Fruit fly (Drosophila melanogaster): ENCODE results near the gene mura.
A peak's percentile ranks its signal among the peaks of the same experiment; 100 is the strongest.

Gene mura

dm6 chr3R:9532437-9533180 is 19.0 kb downstream of the mura start, which contains the start of gene by (continued):
- no peak for TF ChIP-seq Dp (GFP tag; optimal IDR thresholded peaks at IDR 0.05)
- TF ChIP-seq sisA (GFP tag; IDR thresholded peaks at IDR 0.05) = no peak
- no peak for TF ChIP-seq gce (GFP tag; IDR thresholded peaks at IDR 0.05)
- TF ChIP-seq gt (GFP tag; IDR thresholded peaks at IDR 0.05) = no peak
- no peak for TF ChIP-seq CG12219 (GFP tag; optimal IDR thresholded peaks at IDR 0.05)
- TF ChIP-seq toy (GFP tag; IDR thresholded peaks at IDR 0.05) = no peak
- TF ChIP-seq cad (GFP tag; optimal IDR thresholded peaks at IDR 0.05) = no peak
- TF ChIP-seq her (GFP tag; optimal IDR thresholded peaks at IDR 0.05) = no peak
- no peak for TF ChIP-seq CHES-1-like (GFP tag; optimal IDR thresholded peaks at IDR 0.05)
- TF ChIP-seq mirr (GFP tag; optimal IDR thresholded peaks at IDR 0.05) = peak; percentile 16
- TF ChIP-seq CG5953 (GFP tag; IDR thresholded peaks at IDR 0.05) = no peak
- TF ChIP-seq CG14014 (GFP tag; IDR thresholded peaks at IDR 0.05) = no peak
- peak; percentile 71 for TF ChIP-seq Jarid2 (GFP tag; optimal IDR thresholded peaks at IDR 0.05)
- TF ChIP-seq Bdp1 (GFP tag; optimal IDR thresholded peaks at IDR 0.05) = no peak
- TF ChIP-seq Optix (GFP tag; IDR thresholded peaks at IDR 0.05) = no peak
- peak; percentile 43 for TF ChIP-seq CG10543 (GFP tag; optimal IDR thresholded peaks at IDR 0.05)
- peak; percentile 14; the same call in 1 of the 2 replicates for TF ChIP-seq chm (GFP tag; IDR thresholded peaks at IDR 0.05)
- no peak for TF ChIP-seq fru (optimal IDR thresholded peaks at IDR 0.05)
- no peak for TF ChIP-seq grau (tag; optimal IDR thresholded peaks at IDR 0.05)
- peak; percentile 47 for TF ChIP-seq cg (GFP tag; optimal IDR thresholded peaks at IDR 0.05)
- no peak for TF ChIP-seq odd (GFP tag; optimal IDR thresholded peaks at IDR 0.05)
- TF ChIP-seq z (GFP tag; IDR thresholded peaks at IDR 0.05) = peak; percentile 58; the same call in 1 of the 3 replicates
- peak; percentile 41 for TF ChIP-seq abd-A (tag; optimal IDR thresholded peaks at IDR 0.05)
- no peak for TF ChIP-seq gfzf (GFP tag; optimal IDR thresholded peaks at IDR 0.05)
- peak; percentile 34; the same call in 1 of the 2 replicates for TF ChIP-seq CG13287 (GFP tag; IDR thresholded peaks at IDR 0.05; ENCODE audit: partially characterized antibody)
- no peak for TF ChIP-seq CG8290 (GFP tag; optimal IDR thresholded peaks at IDR 0.05)
- peak in 1 of 2 experiments; percentile 35 for TF ChIP-seq CG8290 (tag; optimal IDR thresholded peaks at IDR 0.05)
- no peak for TF ChIP-seq zen (tag; optimal IDR thresholded peaks at IDR 0.05)
- TF ChIP-seq CG17612 (GFP tag; IDR thresholded peaks at IDR 0.05) = no peak
- TF ChIP-seq fd64A (GFP tag; optimal IDR thresholded peaks at IDR 0.05) = no peak
- no peak for TF ChIP-seq CG14860 (GFP tag; IDR thresholded peaks at IDR 0.05; ENCODE audit: partially characterized antibody)
- TF ChIP-seq CG2116 (GFP tag; optimal IDR thresholded peaks at IDR 0.05) = no peak
- no peak for TF ChIP-seq stwl (tag; optimal IDR thresholded peaks at IDR 0.05)
- no peak for TF ChIP-seq bsh (GFP tag; optimal IDR thresholded peaks at IDR 0.05)
- no peak for TF ChIP-seq CG13296 (GFP tag; optimal IDR thresholded peaks at IDR 0.05)
- TF ChIP-seq fd3F (GFP tag; optimal IDR thresholded peaks at IDR 0.05) = no peak
- peak in 1 of 2 experiments; percentile 75 for TF ChIP-seq Trl (optimal IDR thresholded peaks at IDR 0.05)
- no peak for TF ChIP-seq Trl (GFP tag; optimal IDR thresholded peaks at IDR 0.05)
- no peak for TF ChIP-seq Camta (GFP tag; optimal IDR thresholded peaks at IDR 0.05)
- TF ChIP-seq wor (GFP tag; IDR thresholded peaks at IDR 0.05) = no peak
- TF ChIP-seq CG4404 (GFP tag; IDR thresholded peaks at IDR 0.05) = no peak
- TF ChIP-seq Med (GFP tag) = no peak
- peak; percentile 83 for TF ChIP-seq sd (tag; optimal IDR thresholded peaks at IDR 0.05)
- TF ChIP-seq CG18476 (GFP tag; optimal IDR thresholded peaks at IDR 0.05) = no peak
- peak; percentile 83; the same call in 3 of the 4 replicates for TF ChIP-seq chinmo (GFP tag; IDR thresholded peaks at IDR 0.05; ENCODE audit: partially characterized antibody)
- no peak for TF ChIP-seq CG9215 (GFP tag; IDR thresholded peaks at IDR 0.05)
- no peak for TF ChIP-seq CG34224 (GFP tag; IDR thresholded peaks at IDR 0.05; ENCODE audit: partially characterized antibody)
- 0 out of 3 replicates have a peak, but pooled peaks have one; percentile 12 for TF ChIP-seq HLH4C (GFP tag; IDR thresholded peaks at IDR 0.05; ENCODE audit: partially characterized antibody)
- peak; percentile 49; the same call in 1 of the 3 replicates for TF ChIP-seq zen2 (GFP tag; IDR thresholded peaks at IDR 0.05; ENCODE audit: partially characterized antibody)
- TF ChIP-seq trem (tag; optimal IDR thresholded peaks at IDR 0.05) = no peak
